Worm (Caenorhabditis elegans) whole organism, early embryonic: ENCODE measurements around the gene T10B5.3.

Experiments used
- B0310.2 ChIP-seq: sonication (generic microtip); optimal IDR thresholded peaks from 2 replicates; lab custom pipeline; 2016; ENCODE audit warnings: mild to moderate bottlenecking, missing genetic modification characterization, missing compliant biosample characterization
- F13C5.2 ChIP-seq: sonication (generic microtip); optimal IDR thresholded peaks from 2 replicates; lab custom pipeline; 2017; ENCODE audit warnings: mild to moderate bottlenecking, missing genetic modification characterization, inconsistent platforms, missing compliant biosample characterization
- aly-1 ChIP-seq: sonication (generic microtip); optimal IDR thresholded peaks from 2 replicates; lab custom pipeline; 2016; ENCODE audit warnings: missing genetic modification characterization, missing compliant biosample characterization
- ama-1 ChIP-seq: fragments of 150-350 bp; optimal IDR thresholded peaks from 2 replicates; lab custom pipeline; 2014
- ceh-13 ChIP-seq: fragments of 200-800 bp; sonication (Bioruptor generic); optimal IDR thresholded peaks from 2 replicates; lab custom pipeline; 2018; ENCODE audit warnings: mild to moderate bottlenecking, missing genetic modification characterization, missing compliant biosample characterization
- ceh-36 ChIP-seq: sonication (generic microtip); optimal IDR thresholded peaks from 2 replicates; lab custom pipeline; 2016; ENCODE audit warnings: missing genetic modification characterization, inconsistent platforms, missing compliant biosample characterization
- ets-7 ChIP-seq: sonication (generic microtip); optimal IDR thresholded peaks from 2 replicates; lab custom pipeline; 2016; ENCODE audit warnings: missing genotype, missing genetic modification characterization, missing compliant biosample characterization
- flt-1 ChIP-seq: fragments of 200-800 bp; sonication (Bioruptor generic); IDR thresholded peaks from 2 replicates; pipeline ENCODE4 v1.3.6; 2022; ENCODE audit warnings: missing genetic modification characterization, missing compliant biosample characterization
- hmbx-1 ChIP-seq: sonication (generic microtip); optimal IDR thresholded peaks from 2 replicates; lab custom pipeline; 2016; ENCODE audit warnings: mild to moderate bottlenecking, missing genetic modification characterization, missing compliant biosample characterization
- hmg-4 ChIP-seq: fragments of 200-800 bp; sonication (Bioruptor generic); optimal IDR thresholded peaks from 2 replicates; lab custom pipeline; 2018; ENCODE audit warnings: mild to moderate bottlenecking, missing genetic modification characterization, missing compliant biosample characterization
- hnd-1 ChIP-seq: sonication (generic microtip); optimal IDR thresholded peaks from 2 replicates; lab custom pipeline; 2016; ENCODE audit warnings: missing genetic modification characterization, missing compliant biosample characterization
- pes-1 ChIP-seq: fragments of 200-800 bp; sonication (Bioruptor generic); IDR thresholded peaks from 2 replicates; pipeline ENCODE4 v1.3.6; 2022; ENCODE audit warnings: missing genetic modification reagents, missing genetic modification characterization, missing compliant biosample characterization
- scrt-1 ChIP-seq: fragments of 200-800 bp; sonication (Bioruptor generic); IDR thresholded peaks from 2 replicates; pipeline ENCODE4 v1.3.6; 2022; ENCODE audit warnings: missing genetic modification characterization, missing compliant biosample characterization
- sea-1 ChIP-seq: fragments of 200-800 bp; sonication (Bioruptor generic); conservative IDR thresholded peaks from 2 replicates; pipeline ENCODE4 v1.3.6; 2022; ENCODE audit warnings: missing genetic modification characterization, missing compliant biosample characterization
- tbx-11 ChIP-seq: fragments of 200-800 bp; sonication (Bioruptor generic); IDR thresholded peaks from 2 replicates; pipeline ENCODE4 v1.3.6; 2022; ENCODE audit warnings: missing genetic modification characterization, missing compliant biosample characterization
- tbx-37 ChIP-seq: fragments of 200-800 bp; sonication (Bioruptor generic); conservative IDR thresholded peaks from 2 replicates; pipeline ENCODE4 v1.3.6; 2022; ENCODE audit warnings: missing genetic modification reagents, missing genetic modification characterization, missing compliant biosample characterization
- tra-4 ChIP-seq: sonication (generic microtip); optimal IDR thresholded peaks from 2 replicates; lab custom pipeline; 2017; ENCODE audit warnings: missing genetic modification characterization, missing compliant biosample characterization

Gene T10B5.3

ce11 chrV:1855087-1855486 lies 14.5 kb downstream of the T10B5.3 start:
- no peak for TF ChIP-seq flt-1 (GFP tag; lab: Robert Waterston, UW)
- no peak for TF ChIP-seq ets-7
- TF ChIP-seq tbx-37 (GFP tag; lab: Robert Waterston, UW), result no peak
- no peak for TF ChIP-seq aly-1
- no peak for TF ChIP-seq hmg-4
- TF ChIP-seq ceh-36 (tag; lab: Kevin White, UChicago), result no peak
- TF ChIP-seq ama-1 (lab: Kevin White, UChicago), result no peak
- TF ChIP-seq F13C5.2 (tag; lab: Kevin White, UChicago), result no peak
- TF ChIP-seq tbx-11 (GFP tag; lab: Robert Waterston, UW), result no peak
- TF ChIP-seq tra-4, result no peak
- no peak for TF ChIP-seq hmbx-1 (tag; lab: Kevin White, UChicago)

- TF ChIP-seq pes-1 (GFP tag; lab: Robert Waterston, UW), result peak; percentile 45; the same call in 1 of the 2 replicates
Observed at ce11 chrV:1849992-1850391, 19.6 kb downstream of the T10B5.3 start.

DNA sequence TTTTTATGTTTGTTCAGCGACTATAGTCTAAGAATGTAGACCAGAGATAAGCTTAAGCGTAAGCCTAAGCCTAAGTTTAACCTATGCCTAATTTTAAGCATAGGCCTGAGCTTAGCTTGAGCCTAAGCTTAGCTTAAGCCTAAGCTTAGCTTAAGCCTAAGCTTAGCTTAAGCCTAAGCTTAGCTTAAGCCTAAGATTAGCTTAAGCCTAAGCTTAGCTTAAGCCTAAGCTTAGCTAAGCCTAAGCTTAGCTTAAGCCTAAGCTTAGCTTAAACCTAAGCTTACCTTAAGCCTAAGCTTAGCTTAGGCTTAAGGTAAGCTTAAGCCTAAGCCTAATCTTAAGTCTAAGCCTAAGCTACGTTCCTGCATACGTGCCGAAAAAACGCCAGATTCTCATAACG lies 21.0 kb downstream of the T10B5.3 start:
- TF ChIP-seq ceh-13 (no peak), scrt-1 (GFP tag; lab: Robert Waterston, UW) (no peak), F13C5.2 (tag; lab: Kevin White, UChicago) (no peak), sea-1 (GFP tag; lab: Robert Waterston, UW) (no peak), ama-1 (lab: Kevin White, UChicago) (no peak), ceh-36 (tag; lab: Kevin White, UChicago) (peak; percentile 88), B0310.2 (tag; lab: Kevin White, UChicago) (no peak), tbx-37 (GFP tag; lab: Robert Waterston, UW) (no peak), hmg-4 (no peak)

ce11 chrV:1845977-1846376 lies 23.6 kb downstream of the T10B5.3 start, which contains the start of gene T10B5.7:
Gene T10B5.7 (plus strand): TSS chrV:1846201.
- no peak for TF ChIP-seq B0310.2 (tag; lab: Kevin White, UChicago)
- no peak for TF ChIP-seq aly-1
- no peak for TF ChIP-seq hnd-1 (tag; lab: Kevin White, UChicago)
- TF ChIP-seq tbx-37 (GFP tag; lab: Robert Waterston, UW), result no peak
- TF ChIP-seq ceh-36 (tag; lab: Kevin White, UChicago), result no peak
- no peak for TF ChIP-seq flt-1 (GFP tag; lab: Robert Waterston, UW)
- TF ChIP-seq sea-1 (GFP tag; lab: Robert Waterston, UW), result no peak
- TF ChIP-seq ama-1 (lab: Kevin White, UChicago), result no peak
- no peak for TF ChIP-seq tra-4
- no peak for TF ChIP-seq ets-7
- TF ChIP-seq hmbx-1 (tag; lab: Kevin White, UChicago), result no peak

ce11 chrV:1841744-1842143 lies 27.8 kb downstream of the T10B5.3 start, which contains the start of gene T10B5.8:
Gene T10B5.8 (plus strand): TSS chrV:1842044.
- TF ChIP-seq hnd-1 (tag; lab: Kevin White, UChicago), result no peak
- TF ChIP-seq ceh-36 (tag; lab: Kevin White, UChicago), result no peak
- TF ChIP-seq ets-7, result no peak

- TF ChIP-seq hnd-1 (tag; lab: Kevin White, UChicago) (no peak), tbx-11 (GFP tag; lab: Robert Waterston, UW) (no peak), hmbx-1 (tag; lab: Kevin White, UChicago) (no peak), ceh-36 (tag; lab: Kevin White, UChicago) (no peak), ets-7 (no peak), tra-4 (no peak), tbx-37 (GFP tag; lab: Robert Waterston, UW) (no peak), hmg-4 (no peak), scrt-1 (GFP tag; lab: Robert Waterston, UW) (no peak), F13C5.2 (tag; lab: Kevin White, UChicago) (no peak), aly-1 (no peak), sea-1 (GFP tag; lab: Robert Waterston, UW) (no peak), B0310.2 (tag; lab: Kevin White, UChicago) (no peak), flt-1 (GFP tag; lab: Robert Waterston, UW) (no peak)
Observed at ce11 chrV:1829973-1830372, 39.6 kb downstream of the T10B5.3 start, which contains the start of gene Y32G9B.1. Gene Y32G9B.1 (minus strand): TSS chrV:1830073.

ce11 chrV:1824528-1824927 lies 45.1 kb downstream of the T10B5.3 start:
- TF ChIP-seq tbx-11 (GFP tag; lab: Robert Waterston, UW), result no peak
- TF ChIP-seq tbx-37 (GFP tag; lab: Robert Waterston, UW), result no peak
- no peak for TF ChIP-seq hmbx-1 (tag; lab: Kevin White, UChicago)
- TF ChIP-seq B0310.2 (tag; lab: Kevin White, UChicago), result no peak
- no peak for TF ChIP-seq pes-1 (GFP tag; lab: Robert Waterston, UW)
- TF ChIP-seq flt-1 (GFP tag; lab: Robert Waterston, UW), result no peak
- TF ChIP-seq ets-7, result no peak
- no peak for TF ChIP-seq hnd-1 (tag; lab: Kevin White, UChicago)
- TF ChIP-seq aly-1, result no peak
- TF ChIP-seq ama-1 (lab: Kevin White, UChicago), result no peak
- no peak for TF ChIP-seq scrt-1 (GFP tag; lab: Robert Waterston, UW)
- TF ChIP-seq F13C5.2 (tag; lab: Kevin White, UChicago), result no peak
- no peak for TF ChIP-seq sea-1 (GFP tag; lab: Robert Waterston, UW)
- no peak for TF ChIP-seq ceh-36 (tag; lab: Kevin White, UChicago)
- no peak for TF ChIP-seq tra-4
- TF ChIP-seq hmg-4, result no peak
- TF ChIP-seq ceh-13, result no peak

- TF ChIP-seq scrt-1 (GFP tag; lab: Robert Waterston, UW), result 0 out of 2 replicates have a peak, but pooled peaks have one; percentile 68
- no peak for TF ChIP-seq ceh-13
- no peak for TF ChIP-seq hnd-1 (tag; lab: Kevin White, UChicago)
- TF ChIP-seq tbx-37 (GFP tag; lab: Robert Waterston, UW), result peak; percentile 56
- TF ChIP-seq ceh-36 (tag; lab: Kevin White, UChicago), result peak; percentile 10
- TF ChIP-seq ets-7, result no peak
- TF ChIP-seq hmg-4, result no peak
- no peak for TF ChIP-seq B0310.2 (tag; lab: Kevin White, UChicago)
- TF ChIP-seq tbx-11 (GFP tag; lab: Robert Waterston, UW), result peak; percentile 46; the same call in 1 of the 2 replicates
- peak; percentile 60; the same call in 1 of the 2 replicates for TF ChIP-seq flt-1 (GFP tag; lab: Robert Waterston, UW)
- TF ChIP-seq pes-1 (GFP tag; lab: Robert Waterston, UW), result peak; percentile 70
- no peak for TF ChIP-seq aly-1
- peak; percentile 61 for TF ChIP-seq F13C5.2 (tag; lab: Kevin White, UChicago)
Observed at ce11 chrV:1821287-1821686, 48.3 kb downstream of the T10B5.3 start, which contains the start of the genes gly-7 and mrpl-39. Gene gly-7 (minus strand): TSS chrV:1821323. Gene mrpl-39 (plus strand): TSS chrV:1821579.
